Worm (Caenorhabditis elegans) whole organism, L3 larva: ENCODE data around the gene Y54G2A.13.

ENCODE experiments used
- ama-1 ChIP-seq: fragments of 150-350 bp; optimal IDR thresholded peaks from 2 replicates; lab custom pipeline; 2018
- pha-4 ChIP-seq: fragments of 150-350 bp; optimal IDR thresholded peaks from 2 replicates; lab custom pipeline; 2014; ENCODE audit warnings: missing biosample characterization, missing genetic modification reagents, missing genetic modification characterization
- ztf-11 ChIP-seq: fragments of 150-350 bp; optimal IDR thresholded peaks from 2 replicates; lab custom pipeline; 2014; ENCODE audit warnings: missing biosample characterization, missing genetic modification characterization

ce11 chrIV:2846264-2846663, 26.7 kb upstream of the Y54G2A.13 start, which contains the start of gene Y54G2A.40:
- TF ChIP-seq pha-4 (tag; lab: Kevin White, UChicago): peak; percentile 98
- TF ChIP-seq ztf-11: no peak
- no peak for TF ChIP-seq ama-1
